Fruit fly (Drosophila melanogaster): ENCODE measurements around the gene Srrm234.

Srrm234 gene

DNA sequence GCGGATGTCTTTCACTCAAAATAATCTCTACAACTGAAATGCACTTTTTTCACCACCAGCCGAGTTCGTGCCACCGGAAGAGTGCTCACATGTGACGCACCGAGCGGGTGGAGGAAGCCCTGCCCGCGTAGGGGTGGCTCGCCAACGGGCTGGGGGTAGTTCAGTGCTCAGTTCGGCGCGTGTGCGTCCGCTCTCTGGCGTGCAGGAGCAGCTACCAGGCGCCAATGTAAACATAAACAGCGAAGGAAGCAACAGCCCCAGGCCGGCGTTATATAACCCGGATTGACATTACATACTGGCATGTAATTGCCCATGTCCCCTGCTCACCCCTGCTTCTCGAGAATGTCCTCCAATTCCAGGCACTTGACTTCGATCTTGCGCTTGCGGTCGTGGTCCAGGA, 659 bp downstream of the Srrm234 start:
- TF ChIP-seq CG12768 (GFP tag; optimal IDR thresholded peaks at IDR 0.05) (no peak), ovo (GFP tag; optimal IDR thresholded peaks at IDR 0.05) (no peak), pad (GFP tag; optimal IDR thresholded peaks at IDR 0.05) (no peak), Hr96 (GFP tag; optimal IDR thresholded peaks at IDR 0.05) (no peak), bab1 (GFP tag; optimal IDR thresholded peaks at IDR 0.05) (no peak), CG14711 (tag; optimal IDR thresholded peaks at IDR 0.05) (no peak), kay (GFP tag; ENCODE audit: borderline replicate concordance) (no peak), tj (GFP tag; optimal IDR thresholded peaks at IDR 0.05) (no peak), CG33017 (tag; optimal IDR thresholded peaks at IDR 0.05) (no peak), CG7045 (GFP tag; optimal IDR thresholded peaks at IDR 0.05) (no peak), CG5204 (GFP tag; optimal IDR thresholded peaks at IDR 0.05) (no peak)

dm6 chr3L:1663531-1663930, 1.3 kb downstream of the Srrm234 start:
- TF ChIP-seq Hr96 (GFP tag; optimal IDR thresholded peaks at IDR 0.05): no peak
- no peak for TF ChIP-seq Crg-1 (GFP tag; optimal IDR thresholded peaks at IDR 0.05)
- no peak for TF ChIP-seq CG7045 (GFP tag; optimal IDR thresholded peaks at IDR 0.05)
- no peak for TF ChIP-seq tj (GFP tag; optimal IDR thresholded peaks at IDR 0.05)

- no peak for TF ChIP-seq CG11617 (GFP tag; optimal IDR thresholded peaks at IDR 0.05)
- TF ChIP-seq pad (GFP tag; optimal IDR thresholded peaks at IDR 0.05): no peak
- no peak for TF ChIP-seq CG7045 (GFP tag; optimal IDR thresholded peaks at IDR 0.05)
- TF ChIP-seq Mnt (GFP tag; optimal IDR thresholded peaks at IDR 0.05): peak; percentile 54
- no peak for TF ChIP-seq ovo (GFP tag; optimal IDR thresholded peaks at IDR 0.05)
- TF ChIP-seq kay (GFP tag; ENCODE audit: borderline replicate concordance): no peak
- no peak for TF ChIP-seq tj (GFP tag; optimal IDR thresholded peaks at IDR 0.05)
- TF ChIP-seq cic (GFP tag; optimal IDR thresholded peaks at IDR 0.05): peak; percentile 12
- no peak for TF ChIP-seq CG1620 (GFP tag; optimal IDR thresholded peaks at IDR 0.05)
Measured at dm6 chr3L:1661738-1662370, 3.0 kb downstream of the Srrm234 start.

dm6 chr3L:1653752-1654151, 11.1 kb downstream of the Srrm234 start:
- TF ChIP-seq bab1 (GFP tag; optimal IDR thresholded peaks at IDR 0.05): no peak
- TF ChIP-seq CG12768 (GFP tag; optimal IDR thresholded peaks at IDR 0.05): no peak
- TF ChIP-seq CG14711 (tag; optimal IDR thresholded peaks at IDR 0.05): no peak
- no peak for TF ChIP-seq pad (GFP tag; optimal IDR thresholded peaks at IDR 0.05)
- no peak for TF ChIP-seq Crg-1 (GFP tag; optimal IDR thresholded peaks at IDR 0.05)
- no peak for TF ChIP-seq Clk (GFP tag; optimal IDR thresholded peaks at IDR 0.05)
- TF ChIP-seq cic (GFP tag; optimal IDR thresholded peaks at IDR 0.05): peak; percentile 30
- no peak for TF ChIP-seq CG1620 (GFP tag; optimal IDR thresholded peaks at IDR 0.05)

- TF ChIP-seq tj (GFP tag; optimal IDR thresholded peaks at IDR 0.05): peak; percentile 9
- TF ChIP-seq CG1620 (GFP tag; optimal IDR thresholded peaks at IDR 0.05): no peak
- peak; percentile 21 for TF ChIP-seq Crg-1 (GFP tag; optimal IDR thresholded peaks at IDR 0.05)
- no peak for TF ChIP-seq Mnt (GFP tag; optimal IDR thresholded peaks at IDR 0.05)
- TF ChIP-seq bab1 (GFP tag; optimal IDR thresholded peaks at IDR 0.05): peak; percentile 31
- no peak for TF ChIP-seq cic (GFP tag; optimal IDR thresholded peaks at IDR 0.05)
- TF ChIP-seq ovo (GFP tag; optimal IDR thresholded peaks at IDR 0.05): no peak
- no peak for TF ChIP-seq kay (GFP tag; ENCODE audit: borderline replicate concordance)
- TF ChIP-seq Clk (GFP tag; optimal IDR thresholded peaks at IDR 0.05): no peak
- TF ChIP-seq CG7045 (GFP tag; optimal IDR thresholded peaks at IDR 0.05): no peak
- peak; percentile 16 for TF ChIP-seq CG11617 (GFP tag; optimal IDR thresholded peaks at IDR 0.05)
- TF ChIP-seq cnc (optimal IDR thresholded peaks at IDR 0.05): no peak
- peak; percentile 17 for TF ChIP-seq CG14711 (tag; optimal IDR thresholded peaks at IDR 0.05)
- TF ChIP-seq CG7101 (tag; optimal IDR thresholded peaks at IDR 0.05): no peak
- TF ChIP-seq CG12768 (GFP tag; optimal IDR thresholded peaks at IDR 0.05): peak; percentile 93
- peak; percentile 52 for TF ChIP-seq CG33017 (tag; optimal IDR thresholded peaks at IDR 0.05)
- no peak for TF ChIP-seq pad (GFP tag; optimal IDR thresholded peaks at IDR 0.05)
- no peak for TF ChIP-seq toe (GFP tag; optimal IDR thresholded peaks at IDR 0.05)
Measured at dm6 chr3L:1652700-1653200, 12.1 kb downstream of the Srrm234 start, which contains the start of the genes CG7970 and Vta1. Gene CG7970 (plus strand): TSS chr3L:1652750. Gene Vta1 (minus strand): TSS chr3L:1652900.

dm6 chr3L:1649363-1649762, 15.5 kb downstream of the Srrm234 start:
- TF ChIP-seq tj (GFP tag; optimal IDR thresholded peaks at IDR 0.05) (no peak), Clk (GFP tag; optimal IDR thresholded peaks at IDR 0.05) (no peak), CG12768 (GFP tag; optimal IDR thresholded peaks at IDR 0.05) (no peak)

DNA sequence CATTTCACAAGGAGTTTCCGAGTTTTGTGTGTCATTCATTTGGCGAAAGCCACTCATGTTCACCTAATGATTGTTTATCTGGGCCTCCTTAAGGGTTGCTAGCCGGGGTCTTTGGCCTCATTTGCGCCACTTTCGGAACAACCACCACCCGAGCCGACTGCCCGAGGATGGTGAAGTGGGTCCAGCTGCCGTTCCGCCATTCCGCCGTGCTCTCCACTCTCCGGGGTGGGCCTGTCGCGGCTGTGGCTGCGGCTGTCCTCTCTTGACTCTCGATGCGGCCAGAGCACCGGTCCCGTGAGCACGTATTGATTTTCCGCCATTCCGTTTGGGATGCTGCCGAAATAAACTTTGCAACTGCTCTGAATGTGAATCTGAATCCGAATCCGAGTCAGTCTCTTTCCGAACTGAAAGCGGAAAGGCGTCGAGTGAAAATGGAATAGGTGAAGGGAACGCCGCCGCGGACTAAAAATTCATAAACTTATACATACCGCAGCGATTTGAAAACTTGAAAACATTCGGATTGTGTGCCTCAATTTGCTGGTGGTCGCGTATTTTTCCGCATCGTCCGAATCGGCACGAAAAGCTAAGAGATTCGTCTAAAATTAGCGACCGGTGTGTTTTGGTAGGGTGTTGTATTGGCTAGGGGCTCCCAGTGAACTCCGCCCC, 16.0 kb downstream of the Srrm234 start, which contains the start of gene CG13920:
TSS of gene CG13920 (plus strand) at position 255 of the 666 bp plus-strand sequence.
- TF ChIP-seq Hr96 (GFP tag; optimal IDR thresholded peaks at IDR 0.05) (no peak), Crg-1 (GFP tag; optimal IDR thresholded peaks at IDR 0.05) (no peak), ovo (GFP tag; optimal IDR thresholded peaks at IDR 0.05) (no peak), CG11617 (GFP tag; optimal IDR thresholded peaks at IDR 0.05) (no peak), cic (GFP tag; optimal IDR thresholded peaks at IDR 0.05) (no peak), CG12768 (GFP tag; optimal IDR thresholded peaks at IDR 0.05) (no peak), tj (GFP tag; optimal IDR thresholded peaks at IDR 0.05) (no peak), cnc (optimal IDR thresholded peaks at IDR 0.05) (no peak), CG7045 (GFP tag; optimal IDR thresholded peaks at IDR 0.05) (no peak)
